Worm (Caenorhabditis elegans) whole organism, L4 larva: Measurements from ENCODE around the gene ins-11.

ENCODE experiments used
- F10B5.3 ChIP-seq: sonication (generic microtip); optimal IDR thresholded peaks from 2 replicates; lab custom pipeline; 2016; ENCODE audit warnings: mild to moderate bottlenecking, missing genetic modification characterization, missing compliant biosample characterization
- F44E2.7 ChIP-seq: fragments of 200-800 bp; sonication (Bioruptor generic); IDR thresholded peaks from 2 replicates; pipeline ENCODE4 v2.1.2; 2022; ENCODE audit warnings: missing genetic modification characterization, missing compliant biosample characterization
- F49E8.2 ChIP-seq: sonication (generic microtip); optimal IDR thresholded peaks from 2 replicates; lab custom pipeline; 2016; ENCODE audit warnings: missing compliant biosample characterization, mild to moderate bottlenecking, missing genetic modification characterization, borderline replicate concordance
- T20F7.1 ChIP-seq: fragments of 200-800 bp; sonication (Bioruptor generic); optimal IDR thresholded peaks from 2 replicates; lab custom pipeline; 2018; ENCODE audit warnings: mild to moderate bottlenecking, missing genetic modification characterization, missing compliant biosample characterization
- Y75B8A.6 ChIP-seq: fragments of 200-800 bp; sonication (Bioruptor generic); IDR thresholded peaks from 2 replicates; pipeline ENCODE4 v1.3.6; 2022; ENCODE audit warnings: missing genetic modification reagents, missing genetic modification characterization, missing compliant biosample characterization
- aha-1 ChIP-seq: fragments of 150-350 bp; peaks from one replicate; lab custom pipeline; 2014; ENCODE audit warnings: missing biosample characterization, missing genetic modification characterization
- aly-2 ChIP-seq: sonication (generic microtip); optimal IDR thresholded peaks from 2 replicates; lab custom pipeline; 2018; ENCODE audit warnings: missing biosample characterization, missing genetic modification characterization
- attf-4 ChIP-seq: sonication (generic microtip); optimal IDR thresholded peaks from 3 replicates; lab custom pipeline; 2017; ENCODE audit warnings: missing biosample characterization, missing genetic modification characterization
- ceh-20 ChIP-seq: fragments of 200-800 bp; sonication (Bioruptor generic); IDR thresholded peaks from 2 replicates; pipeline ENCODE4 v1.3.6; 2022; ENCODE audit warnings: missing genetic modification reagents, missing genetic modification characterization, missing compliant biosample characterization
- ceh-82 ChIP-seq: sonication (generic microtip); optimal IDR thresholded peaks from 2 replicates; lab custom pipeline; 2017; ENCODE audit warnings: missing biosample characterization, missing genetic modification characterization
- ces-1 ChIP-seq: fragments of 150-350 bp; sonication (generic microtip); optimal IDR thresholded peaks from 4 replicates; lab custom pipeline; 2014; ENCODE audit warnings: missing biosample characterization, missing genetic modification reagents, missing genetic modification characterization
- cey-2 ChIP-seq: sonication (generic microtip); optimal IDR thresholded peaks from 3 replicates; lab custom pipeline; 2017; ENCODE audit warnings: missing genetic modification characterization, mild to moderate bottlenecking, missing compliant biosample characterization, antibody characterized with exemption, borderline replicate concordance; ENCODE audit not compliant: insufficient read depth
- daf-16 ChIP-seq, 3 experiments: sonication (generic microtip); optimal IDR thresholded peaks; 2 replicates each; lab custom pipeline; 2016 to 2017; ENCODE audit warnings: missing genetic modification characterization in 3 of 3, missing genetic modification reagents in 3 of 3, mild to moderate bottlenecking in 2 of 3, missing compliant biosample characterization in 2 of 3, missing biosample characterization in 1 of 3, moderate library complexity in 1 of 3
- dmd-6 ChIP-seq: fragments of 200-800 bp; sonication (Bioruptor generic); IDR thresholded peaks from 2 replicates; pipeline ENCODE4 v1.3.6; 2022; ENCODE audit warnings: missing genetic modification reagents, missing genetic modification characterization, missing compliant biosample characterization
- dpl-1 ChIP-seq: fragments of 150-350 bp; optimal IDR thresholded peaks from 2 replicates; lab custom pipeline; 2014; ENCODE audit warnings: missing biosample characterization, missing genetic modification reagents, missing genetic modification characterization
- dve-1 ChIP-seq: sonication (generic microtip); optimal IDR thresholded peaks from 2 replicates; lab custom pipeline; 2017; ENCODE audit warnings: antibody characterized with exemption, mild to moderate bottlenecking, missing genetic modification characterization, missing compliant biosample characterization; ENCODE audit not compliant: insufficient read depth
- hlh-11 ChIP-seq: fragments of 200-800 bp; sonication (Bioruptor generic); optimal IDR thresholded peaks from 2 replicates; lab custom pipeline; 2018; ENCODE audit warnings: mild to moderate bottlenecking, missing genetic modification characterization, missing compliant biosample characterization
- hlh-30 ChIP-seq: sonication (generic microtip); optimal IDR thresholded peaks from 2 replicates; lab custom pipeline; 2017; ENCODE audit warnings: antibody characterized with exemption, mild to moderate bottlenecking, missing genetic modification characterization, missing compliant biosample characterization; ENCODE audit not compliant: insufficient read depth
- hmg-1.1 ChIP-seq: fragments of 200-800 bp; sonication (Bioruptor generic); IDR thresholded peaks from 2 replicates; pipeline ENCODE4 v1.3.6; 2022; ENCODE audit warnings: missing genetic modification reagents, missing genetic modification characterization, missing compliant biosample characterization
- lin-1 ChIP-seq: fragments of 200-800 bp; sonication (Bioruptor generic); IDR thresholded peaks from 2 replicates; pipeline ENCODE4 v1.3.6; 2022; ENCODE audit warnings: missing genetic modification reagents, missing genetic modification characterization, missing compliant biosample characterization
- lin-13 ChIP-seq: fragments of 150-350 bp; optimal IDR thresholded peaks from 2 replicates; lab custom pipeline; 2014; ENCODE audit warnings: missing biosample characterization, missing genetic modification reagents, missing genetic modification characterization
- lin-15B ChIP-seq: fragments of 150-350 bp; sonication (generic microtip); optimal IDR thresholded peaks from 3 replicates; lab custom pipeline; 2014; ENCODE audit warnings: missing biosample characterization, missing genetic modification characterization
- lin-29 ChIP-seq: fragments of 200-800 bp; sonication (Bioruptor generic); IDR thresholded peaks from 2 replicates; pipeline ENCODE4 v1.3.6; 2022; ENCODE audit warnings: missing genetic modification reagents, missing genetic modification characterization, missing compliant biosample characterization
- lin-39 ChIP-seq: fragments of 150-350 bp; optimal IDR thresholded peaks from 2 replicates; lab custom pipeline; 2014; ENCODE audit warnings: missing biosample characterization, missing genetic modification reagents, missing genetic modification characterization
- lsy-2 ChIP-seq, 2 experiments: fragments of 150-350 bp in 1 of 2; sonication (generic microtip) in 1 of 2; optimal IDR thresholded peaks; 2 replicates each; lab custom pipeline; 2014 to 2017; ENCODE audit warnings: missing biosample characterization in 2 of 2, missing genetic modification characterization in 2 of 2
- madf-5 ChIP-seq, 2 experiments: fragments of 200-800 bp; sonication (Bioruptor generic); IDR thresholded peaks; 2 replicates each; pipeline ENCODE4 v1.3.6; 2022; ENCODE audit warnings: missing compliant biosample characterization in 2 of 2, missing genetic modification characterization in 2 of 2
- mep-1 ChIP-seq: fragments of 150-350 bp; sonication (generic microtip); optimal IDR thresholded peaks from 3 replicates; lab custom pipeline; 2014; ENCODE audit warnings: missing biosample characterization, missing genetic modification characterization
- mes-2 ChIP-seq: sonication (generic microtip); optimal IDR thresholded peaks from 2 replicates; lab custom pipeline; 2016; ENCODE audit warnings: missing genotype, mild to moderate bottlenecking, missing genetic modification characterization, missing compliant biosample characterization; ENCODE audit not compliant: poor library complexity, severe bottlenecking
- mxl-3 ChIP-seq: fragments of 200-800 bp; sonication (Bioruptor generic); optimal IDR thresholded peaks from 2 replicates; lab custom pipeline; 2018; ENCODE audit warnings: mild to moderate bottlenecking, missing genetic modification characterization, missing compliant biosample characterization
- nhr-10 ChIP-seq: fragments of 150-350 bp; optimal IDR thresholded peaks from 2 replicates; lab custom pipeline; 2014; ENCODE audit warnings: missing biosample characterization, missing genetic modification characterization
- nhr-111 ChIP-seq: fragments of 200-800 bp; sonication (Bioruptor generic); optimal IDR thresholded peaks from 2 replicates; lab custom pipeline; 2018; ENCODE audit warnings: mild to moderate bottlenecking, missing genetic modification characterization, missing compliant biosample characterization
- nhr-25 ChIP-seq: sonication (generic microtip); optimal IDR thresholded peaks from 2 replicates; lab custom pipeline; 2017; ENCODE audit warnings: missing genetic modification characterization, mild to moderate bottlenecking, missing compliant biosample characterization, antibody characterized with exemption, moderate library complexity, borderline replicate concordance; ENCODE audit not compliant: insufficient read depth
- nhr-28 ChIP-seq: fragments of 150-350 bp; optimal IDR thresholded peaks from 2 replicates; lab custom pipeline; 2014; ENCODE audit warnings: missing biosample characterization, missing genetic modification characterization
- nhr-42 ChIP-seq: fragments of 200-800 bp; sonication (Bioruptor generic); IDR thresholded peaks from 2 replicates; pipeline ENCODE4 v1.3.6; 2022; ENCODE audit warnings: missing genetic modification characterization, missing compliant biosample characterization
- nhr-48 ChIP-seq: sonication (generic microtip); optimal IDR thresholded peaks from 2 replicates; lab custom pipeline; 2016; ENCODE audit warnings: mild to moderate bottlenecking, missing genetic modification characterization, missing compliant biosample characterization
- nhr-6 ChIP-seq: fragments of 150-350 bp; optimal IDR thresholded peaks from 2 replicates; lab custom pipeline; 2014; ENCODE audit warnings: missing biosample characterization, missing genetic modification characterization
- rbr-2 ChIP-seq: sonication (generic microtip); optimal IDR thresholded peaks from 2 replicates; lab custom pipeline; 2016; ENCODE audit warnings: missing genotype, missing genetic modification characterization, missing compliant biosample characterization
- tra-1 ChIP-seq: fragments of 200-800 bp; sonication (Bioruptor generic); IDR thresholded peaks from 2 replicates; pipeline ENCODE4 v1.3.6; 2022; ENCODE audit warnings: missing genetic modification reagents, missing genetic modification characterization, missing compliant biosample characterization
- unc-39 ChIP-seq: sonication (generic microtip); optimal IDR thresholded peaks from 2 replicates; lab custom pipeline; 2017; ENCODE audit warnings: missing biosample characterization, missing genetic modification characterization
- zag-1 ChIP-seq: fragments of 150-350 bp; optimal IDR thresholded peaks from 2 replicates; lab custom pipeline; 2014; ENCODE audit warnings: missing biosample characterization, missing genetic modification characterization
- zip-11 ChIP-seq: fragments of 200-800 bp; sonication (Bioruptor generic); IDR thresholded peaks from 2 replicates; pipeline ENCODE4 v1.3.6; 2022; ENCODE audit warnings: missing genetic modification characterization, missing compliant biosample characterization

Gene ins-11

ce11 chrII:5561392-5561791 is 4.9 kb downstream of the ins-11 start, which contains the start of gene C17C3.3 (continued):
- TF ChIP-seq zip-11 (GFP tag; lab: Robert Waterston, UW) (no peak), rbr-2 (no peak), hlh-30 (no peak), lin-39 (tag; lab: Kevin White, UChicago) (no peak), lin-13 (GFP tag; lab: Kevin White, UChicago) (no peak), zag-1 (tag; lab: Kevin White, UChicago) (no peak)
- TF ChIP-seq, all 104 proteins: peak for 6

- TF ChIP-seq mxl-3 (no peak), nhr-42 (GFP tag; lab: Robert Waterston, UW) (no peak), F49E8.2 (no peak), lin-39 (tag; lab: Kevin White, UChicago) (no peak), unc-39 (tag; lab: Kevin White, UChicago) (no peak), F44E2.7 (GFP tag; lab: Robert Waterston, UW) (no peak), lin-15B (tag; lab: Kevin White, UChicago) (no peak), ceh-20 (GFP tag; lab: Robert Waterston, UW) (no peak), ces-1 (GFP tag; lab: Kevin White, UChicago) (no peak), ceh-82 (tag; lab: Kevin White, UChicago) (no peak)
These were observed 8.6 kb downstream of the ins-11 start for ce11 chrII:5565082-5565623.

ce11 chrII:5570272-5570671 is 13.7 kb downstream of the ins-11 start, which contains the start of the genes C17C3.1 and C17C3.15:
Gene C17C3.1, plus strand, starts transcription at chrII:5570572.
Gene C17C3.15, plus strand, starts transcription at chrII:5570654.
- TF ChIP-seq nhr-28 (tag; lab: Kevin White, UChicago) (peak; percentile 76), lin-13 (GFP tag; lab: Kevin White, UChicago) (no peak)

ce11 chrII:5572082-5572746 is 15.7 kb downstream of the ins-11 start:
- peak; percentile 57 for TF ChIP-seq mep-1 (tag; lab: Kevin White, UChicago)
- peak; percentile 32; the same call in 1 of the 2 replicates for TF ChIP-seq lin-1 (GFP tag; lab: Robert Waterston, UW)
- TF ChIP-seq T20F7.1 (GFP tag; lab: Kevin White, UChicago): peak; percentile 13
- TF ChIP-seq F10B5.3: no peak
- TF ChIP-seq madf-5 (GFP tag; IDR thresholded peaks at IDR 0.05; lab: Robert Waterston, UW): no peak
- TF ChIP-seq nhr-10 (tag; lab: Kevin White, UChicago): peak; percentile 87
- TF ChIP-seq lin-13 (GFP tag; lab: Kevin White, UChicago): peak; percentile 7
- peak; percentile 64 for TF ChIP-seq hlh-11 (tag; lab: Kevin White, UChicago)
- TF ChIP-seq Y75B8A.6: no peak
- peak; percentile 19 for TF ChIP-seq nhr-6 (tag; lab: Kevin White, UChicago)
- TF ChIP-seq mes-2: peak; percentile 22
- no peak for TF ChIP-seq F49E8.2
- peak; percentile 49; the same call in 1 of the 2 replicates for TF ChIP-seq ceh-20 (GFP tag; lab: Robert Waterston, UW)
- no peak for TF ChIP-seq tra-1 (GFP tag; lab: Robert Waterston, UW)
- TF ChIP-seq nhr-25: peak; percentile 61
- peak; percentile 57 for TF ChIP-seq dmd-6 (GFP tag; lab: Robert Waterston, UW)
- TF ChIP-seq aly-2: no peak
- peak; percentile 82 for TF ChIP-seq aha-1
- TF ChIP-seq lsy-2 (tag; optimal IDR thresholded peaks at IDR 0.05; lab: Kevin White, UChicago): peak in 1 of 2 experiments; percentile 60
- TF ChIP-seq dve-1: peak; percentile 55
- peak; percentile 52 for TF ChIP-seq hlh-30
- TF ChIP-seq nhr-28 (tag; lab: Kevin White, UChicago): peak; percentile 91
- TF ChIP-seq nhr-111 (GFP tag; lab: Kevin White, UChicago): no peak
- peak; percentile 71 for TF ChIP-seq cey-2 (tag; lab: Kevin White, UChicago)
- TF ChIP-seq daf-16 (GFP tag; optimal IDR thresholded peaks at IDR 0.05; lab: Kevin White, UChicago): peak in 1 of 2 experiments; percentile 0
- TF ChIP-seq daf-16 (tag; optimal IDR thresholded peaks at IDR 0.05; lab: Kevin White, UChicago): peak; percentile 75
- peak; percentile 58 for TF ChIP-seq nhr-48 (tag; lab: Kevin White, UChicago)
- TF ChIP-seq dpl-1 (GFP tag; lab: Kevin White, UChicago): peak; percentile 22
- TF ChIP-seq attf-4 (tag; lab: Kevin White, UChicago): no peak
- TF ChIP-seq lin-29 (GFP tag; lab: Robert Waterston, UW): no peak
- TF ChIP-seq hmg-1.1 (GFP tag; lab: Robert Waterston, UW): peak; percentile 51
- peak; percentile 6 for TF ChIP-seq mxl-3
